Worm (Caenorhabditis elegans) whole organism, L4/young adult: ENCODE results near the gene idpp-6.

Experiments
- dao-5 ChIP-seq: sonication (generic microtip); optimal IDR thresholded peaks from 2 replicates; lab custom pipeline; 2016; ENCODE audit warnings: missing genotype, missing genetic modification characterization, moderate library complexity, missing compliant biosample characterization
- him-1 ChIP-seq: sonication (generic microtip); optimal IDR thresholded peaks from 2 replicates; lab custom pipeline; 2016; ENCODE audit warnings: missing genotype, missing genetic modification reagents, missing genetic modification characterization, missing compliant biosample characterization

DNA sequence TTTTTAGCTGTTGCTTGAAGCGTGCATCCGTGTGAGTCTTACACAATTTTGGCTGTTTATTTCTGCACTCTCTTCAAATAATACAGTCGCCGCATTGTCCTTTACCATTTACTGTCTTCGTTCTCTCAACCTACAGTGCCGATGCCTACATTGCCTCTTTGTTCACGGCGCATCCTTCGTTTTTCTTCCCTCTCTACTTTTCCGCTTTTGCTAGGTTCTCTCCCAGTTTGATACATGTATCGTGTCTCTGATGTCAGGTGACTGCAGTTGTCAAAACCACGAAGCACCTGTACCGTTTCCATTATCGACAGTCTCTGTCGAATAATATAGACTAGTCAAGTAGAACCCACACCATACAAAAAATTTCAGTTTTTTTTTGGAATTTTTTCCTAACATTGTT is 25.7 kb downstream of the idpp-6 start:
- TF ChIP-seq dao-5: no peak
- no peak for TF ChIP-seq him-1 (tag; lab: Kevin White, UChicago)
